Fruit fly (Drosophila melanogaster) whole organism, pupa: ENCODE data around the gene natalisin.
A peak's percentile ranks its signal among the peaks of the same experiment; 100 is the strongest.

Source experiments
- CG10348 ChIP-seq: fragments of 200-800 bp; sonication (Bioruptor generic); IDR thresholded peaks from 2 replicates; pipeline ENCODE4 v1.3.6; 2022; ENCODE audit warnings: missing biosample characterization, missing genetic modification characterization
- CG12605 ChIP-seq: fragments of 200-800 bp; sonication (Bioruptor generic); IDR thresholded peaks from 2 replicates; pipeline ENCODE4 v1.3.6; 2022; ENCODE audit warnings: missing biosample characterization, missing genetic modification characterization
- CG13204 ChIP-seq: fragments of 200-800 bp; sonication (Bioruptor generic); optimal IDR thresholded peaks from 2 replicates; lab custom pipeline; 2018; ENCODE audit warnings: missing biosample characterization, mild to moderate bottlenecking, missing genetic modification characterization, moderate library complexity
- CG14655 ChIP-seq: fragments of 200-800 bp; sonication (Bioruptor generic); optimal IDR thresholded peaks from 3 replicates; lab custom pipeline; 2017; ENCODE audit warnings: mild to moderate bottlenecking, missing biosample characterization, missing genetic modification reagents, missing genetic modification characterization
- CG15710 ChIP-seq: fragments of 200-800 bp; sonication (Bioruptor generic); optimal IDR thresholded peaks from 2 replicates; lab custom pipeline; 2018; ENCODE audit warnings: missing biosample characterization, mild to moderate bottlenecking, missing genetic modification characterization, moderate library complexity
- CG17806 ChIP-seq: fragments of 200-800 bp; sonication (Bioruptor generic); optimal IDR thresholded peaks from 2 replicates; lab custom pipeline; 2018; ENCODE audit warnings: missing biosample characterization, mild to moderate bottlenecking, missing genetic modification characterization, moderate library complexity
- CG32121 ChIP-seq: fragments of 200-800 bp; sonication (Bioruptor generic); IDR thresholded peaks from 2 replicates; pipeline ENCODE4 v1.3.6; 2022; ENCODE audit warnings: missing biosample characterization, missing genetic modification characterization
- CG34367 ChIP-seq: fragments of 200-800 bp; sonication (Bioruptor generic); optimal IDR thresholded peaks from 2 replicates; lab custom pipeline; 2018; ENCODE audit warnings: missing biosample characterization, mild to moderate bottlenecking, missing genetic modification characterization
- CG4496 ChIP-seq: fragments of 200-800 bp; sonication (Bioruptor generic); IDR thresholded peaks from 3 replicates; pipeline ENCODE4 v1.3.6; 2022; ENCODE audit warnings: missing biosample characterization, missing genetic modification characterization
- CG8159 ChIP-seq: fragments of 200-800 bp; sonication (Bioruptor generic); optimal IDR thresholded peaks from 3 replicates; lab custom pipeline; 2018; ENCODE audit warnings: missing biosample characterization, mild to moderate bottlenecking, missing genetic modification characterization, moderate library complexity
- CG8301 ChIP-seq: fragments of 200-800 bp; sonication (Bioruptor generic); optimal IDR thresholded peaks from 2 replicates; lab custom pipeline; 2018; ENCODE audit warnings: missing biosample characterization, mild to moderate bottlenecking, missing genetic modification characterization
- D1 ChIP-seq: fragments of 200-800 bp; sonication (Bioruptor generic); optimal IDR thresholded peaks from 2 replicates; lab custom pipeline; 2018; ENCODE audit warnings: missing biosample characterization, mild to moderate bottlenecking, missing genetic modification characterization, moderate library complexity
- EcR ChIP-seq: fragments of 200-800 bp; sonication (Bioruptor generic); optimal IDR thresholded peaks from 3 replicates; lab custom pipeline; 2019; ENCODE audit warnings: missing biosample characterization, missing genetic modification characterization, mild to moderate bottlenecking, moderate library complexity, missing genetic modification reagents
- Ets98B ChIP-seq: fragments of 200-800 bp; sonication (Bioruptor generic); IDR thresholded peaks from 2 replicates; pipeline ENCODE4 v1.3.6; 2022; ENCODE audit warnings: missing biosample characterization, missing genetic modification characterization
- Pif1A ChIP-seq: fragments of 200-800 bp; sonication (Bioruptor generic); optimal IDR thresholded peaks from 3 replicates; lab custom pipeline; 2016; ENCODE audit warnings: missing biosample characterization, missing genetic modification characterization
- Pif1B ChIP-seq: fragments of 200-800 bp; sonication (Bioruptor generic); optimal IDR thresholded peaks from 3 replicates; lab custom pipeline; 2016; ENCODE audit warnings: missing biosample characterization, missing genetic modification characterization
- Snoo ChIP-seq: fragments of 200-800 bp; sonication (Bioruptor generic); optimal IDR thresholded peaks from 3 replicates; lab custom pipeline; 2017; ENCODE audit warnings: missing biosample characterization, mild to moderate bottlenecking, missing genetic modification characterization, inconsistent platforms
- fd96Ca ChIP-seq: fragments of 200-800 bp; sonication (Bioruptor generic); IDR thresholded peaks from 3 replicates; pipeline ENCODE4 v1.3.6; 2022; ENCODE audit warnings: missing biosample characterization, missing genetic modification characterization
- gl ChIP-seq: fragments of 200-800 bp; sonication (Bioruptor generic); optimal IDR thresholded peaks from 2 replicates; lab custom pipeline; 2018; ENCODE audit warnings: missing biosample characterization, mild to moderate bottlenecking, missing genetic modification characterization
- rn ChIP-seq: fragments of 200-800 bp; sonication (Bioruptor generic); IDR thresholded peaks from 2 replicates; pipeline ENCODE4 v1.3.6; 2022; ENCODE audit warnings: missing biosample characterization, missing genetic modification characterization

The natalisin gene

DNA sequence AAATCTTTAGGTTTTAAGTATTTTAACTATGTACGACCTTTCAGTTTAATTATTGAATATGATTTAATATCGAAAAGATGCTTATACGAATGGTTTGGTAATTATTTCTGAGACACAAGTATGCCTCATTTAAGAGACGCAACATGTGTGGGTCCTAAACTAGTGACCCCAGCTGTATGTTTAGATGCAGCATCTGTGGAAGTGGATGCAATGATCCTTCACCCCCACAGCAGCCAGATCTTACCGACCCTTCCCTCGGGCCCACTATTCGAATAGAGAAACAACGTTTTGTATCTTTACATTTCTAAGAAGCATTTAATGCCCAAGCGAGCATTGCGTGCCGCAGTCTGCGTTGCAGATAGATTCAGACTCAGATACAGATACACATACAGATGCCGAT is 39.5 kb downstream of the natalisin start:
- TF ChIP-seq EcR (GFP tag; lab: Kevin White, UChicago) (no peak), CG8301 (peak; percentile 5), CG4496 (GFP tag; lab: Robert Waterston, UW) (no peak)

DNA sequence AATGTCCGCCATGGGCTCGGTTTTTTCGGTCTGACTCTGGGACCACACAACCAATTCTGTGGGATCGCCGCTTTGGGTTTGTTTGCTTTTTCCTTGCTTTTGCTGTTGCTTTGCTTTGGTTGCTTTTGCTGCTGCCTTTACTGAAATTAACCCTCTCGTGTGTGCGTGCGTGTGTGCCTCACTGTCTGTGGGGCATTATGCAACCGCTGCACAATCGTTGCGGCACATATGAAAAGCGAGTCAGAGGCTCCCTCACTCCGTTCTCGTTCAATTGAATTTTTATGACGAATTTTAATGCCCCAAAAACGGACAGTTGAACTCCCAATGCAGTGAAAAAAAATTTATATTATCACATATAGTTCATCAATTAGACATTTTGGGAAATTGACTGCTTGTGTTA is 40.1 kb downstream of the natalisin start:
- peak; percentile 10 for TF ChIP-seq CG17806
- no peak for TF ChIP-seq Pif1A
- peak; percentile 26 for TF ChIP-seq CG8301

DNA sequence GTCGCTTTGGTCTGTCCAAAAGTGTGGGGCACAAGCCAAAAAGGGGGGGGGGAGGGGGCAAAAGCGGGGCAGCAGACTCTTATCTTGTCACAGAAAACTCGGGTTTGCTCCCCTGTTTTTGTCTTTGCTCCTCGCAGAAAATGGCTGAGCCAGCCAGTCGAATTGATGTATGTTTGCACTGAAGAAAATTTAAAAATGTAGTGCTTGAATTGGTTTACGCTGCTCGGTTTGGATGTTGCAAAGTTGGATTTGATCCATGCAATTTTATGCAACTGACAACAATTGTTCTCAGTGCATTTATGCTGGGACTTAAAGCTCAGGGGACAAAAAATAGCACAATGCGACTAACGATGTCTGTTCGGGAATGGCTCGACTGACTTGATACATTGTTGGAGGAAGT is 41.9 kb downstream of the natalisin start:
- TF ChIP-seq Pif1B (GFP tag; lab: Kevin White, UChicago) (peak; percentile 6), CG15710 (tag; lab: Kevin White, UChicago) (no peak), fd96Ca (GFP tag; lab: Robert Waterston, UW) (0 out of 3 replicates have a peak, but pooled peaks have one; percentile 27), CG8301 (peak; percentile 6), CG4496 (GFP tag; lab: Robert Waterston, UW) (0 out of 3 replicates have a peak, but pooled peaks have one; percentile 18), CG17806 (peak; percentile 4), gl (tag; lab: Kevin White, UChicago) (no peak), D1 (tag; lab: Kevin White, UChicago) (no peak), Pif1A (peak; percentile 12), CG14655 (GFP tag; lab: Kevin White, UChicago) (peak; percentile 54)

DNA sequence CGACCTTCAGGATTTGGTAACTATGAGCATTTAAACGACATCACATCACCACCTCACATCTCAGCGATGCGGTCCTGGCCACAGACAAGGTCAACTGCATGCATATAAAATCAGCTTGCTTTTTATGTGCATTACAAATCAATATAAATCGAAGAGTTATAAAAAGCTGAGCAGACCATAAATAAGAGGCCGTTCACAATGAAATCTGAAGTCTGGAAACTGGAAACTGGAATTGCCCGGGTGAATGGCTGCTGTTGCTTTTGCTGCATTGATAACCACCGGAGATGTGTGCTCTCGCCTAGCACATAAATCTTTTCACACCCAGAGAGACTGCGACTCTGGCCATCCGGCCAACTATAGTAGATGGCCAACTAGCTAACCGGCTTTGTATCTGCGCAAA is 43.9 kb downstream of the natalisin start:
- TF ChIP-seq CG32121, result no peak
- peak; percentile 85 for TF ChIP-seq EcR (GFP tag; lab: Kevin White, UChicago)

DNA sequence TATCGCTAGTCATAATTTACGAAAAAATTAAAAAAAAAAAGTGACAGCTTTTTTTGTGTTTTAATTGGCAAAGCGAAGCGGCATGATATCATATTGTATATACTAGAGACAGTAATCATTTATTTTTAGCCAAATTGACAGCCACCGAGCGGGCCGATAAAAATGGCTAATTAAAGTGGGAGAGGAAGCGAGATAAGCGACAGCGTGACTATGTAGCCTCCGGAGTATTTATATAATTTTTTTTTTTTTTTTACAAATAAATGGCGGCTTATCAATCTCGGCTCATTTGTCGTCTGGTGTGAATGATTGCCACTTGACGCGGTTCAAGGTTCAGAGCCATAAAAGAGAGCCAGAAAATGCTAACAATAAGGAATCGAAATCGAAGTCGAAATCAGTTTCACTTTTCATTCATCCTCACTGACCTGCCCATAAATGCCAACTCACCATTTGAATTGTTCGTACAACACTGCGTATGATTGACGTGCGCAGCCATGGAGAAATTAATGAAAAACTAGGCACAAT is 44.5 kb downstream of the natalisin start:
- TF ChIP-seq CG4496 (GFP tag; lab: Robert Waterston, UW), result no peak
- TF ChIP-seq Pif1B (GFP tag; lab: Kevin White, UChicago), result no peak
- TF ChIP-seq fd96Ca (GFP tag; lab: Robert Waterston, UW), result no peak
- no peak for TF ChIP-seq CG15710 (tag; lab: Kevin White, UChicago)
- TF ChIP-seq CG8159 (tag; lab: Kevin White, UChicago), result no peak
- no peak for TF ChIP-seq CG17806
- TF ChIP-seq Pif1A, result no peak
- no peak for TF ChIP-seq CG12605 (GFP tag; lab: Robert Waterston, UW)

DNA sequence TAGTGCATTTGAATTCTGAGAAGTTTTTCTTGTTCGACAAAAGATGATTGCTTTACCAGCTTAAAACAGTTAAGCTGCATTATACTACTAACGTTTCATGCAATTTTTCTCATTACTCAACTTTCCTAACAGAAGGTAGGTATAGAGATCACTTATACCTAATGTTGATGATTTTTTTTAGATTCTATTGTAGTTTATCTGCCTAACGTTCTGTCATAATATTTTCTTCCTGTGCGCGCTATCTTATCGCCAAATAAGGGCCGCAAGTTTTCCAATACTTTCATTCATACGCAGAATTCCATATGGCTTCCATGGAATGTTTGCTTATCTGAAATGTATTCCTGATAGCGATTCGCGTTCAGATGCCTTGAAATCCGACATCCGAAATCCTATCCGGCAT is 46.0 kb downstream of the natalisin start:
- TF ChIP-seq CG10348 (GFP tag; lab: Robert Waterston, UW) (no peak), Pif1B (GFP tag; lab: Kevin White, UChicago) (no peak), Snoo (tag; lab: Kevin White, UChicago) (no peak), CG34367 (tag; lab: Kevin White, UChicago) (no peak)

DNA sequence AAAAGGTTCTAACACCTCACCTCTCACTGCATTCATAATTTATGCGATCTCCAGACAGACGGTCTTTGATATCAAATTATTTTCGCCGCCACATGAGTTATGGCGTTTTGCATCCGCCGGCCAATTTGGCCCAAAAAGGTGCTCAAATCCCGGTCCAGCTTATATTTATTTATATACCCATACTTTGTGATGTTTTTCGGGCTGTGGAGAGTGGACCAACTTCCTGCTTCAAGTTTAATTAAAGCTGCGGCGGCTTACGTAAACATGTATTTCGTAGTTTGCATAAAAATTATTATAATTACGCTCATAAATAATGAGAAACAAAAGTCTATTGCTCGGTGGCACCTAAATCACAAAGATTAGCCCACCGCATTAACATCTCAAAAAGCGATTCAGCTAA is 46.8 kb downstream of the natalisin start:
- TF ChIP-seq Pif1A (no peak), gl (tag; lab: Kevin White, UChicago) (no peak), rn (no peak), D1 (tag; lab: Kevin White, UChicago) (no peak), CG8301 (no peak), CG17806 (no peak), Snoo (tag; lab: Kevin White, UChicago) (no peak), CG13204 (no peak), CG14655 (GFP tag; lab: Kevin White, UChicago) (no peak), CG34367 (tag; lab: Kevin White, UChicago) (no peak), CG32121 (no peak), Ets98B (GFP tag; lab: Robert Waterston, UW) (no peak), fd96Ca (GFP tag; lab: Robert Waterston, UW) (no peak), CG15710 (tag; lab: Kevin White, UChicago) (no peak), Pif1B (GFP tag; lab: Kevin White, UChicago) (no peak)

DNA sequence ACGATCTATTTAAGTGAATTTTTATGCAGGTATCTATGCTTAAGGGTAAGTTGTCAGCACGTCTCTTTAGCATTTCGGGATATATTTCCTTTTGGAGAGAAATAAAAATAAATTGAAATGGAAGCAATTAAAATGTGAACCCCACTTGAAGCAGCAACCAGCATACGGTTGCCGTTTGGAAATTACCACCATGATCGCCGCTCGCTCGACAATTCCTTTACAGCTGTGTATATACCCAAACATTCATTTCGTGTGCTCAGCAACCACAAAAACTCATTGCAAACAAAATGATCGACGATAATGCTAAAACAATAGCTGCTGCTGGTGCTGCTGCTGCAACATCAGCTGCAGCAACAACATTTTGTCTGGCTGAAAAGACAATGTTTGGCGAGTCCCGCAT is 47.9 kb downstream of the natalisin start:
- TF ChIP-seq CG13204 (no peak), EcR (GFP tag; lab: Kevin White, UChicago) (no peak), rn (no peak), Snoo (tag; lab: Kevin White, UChicago) (no peak), CG34367 (tag; lab: Kevin White, UChicago) (no peak), Pif1B (GFP tag; lab: Kevin White, UChicago) (no peak), Pif1A (no peak), CG32121 (no peak), CG12605 (GFP tag; lab: Robert Waterston, UW) (no peak), CG10348 (GFP tag; lab: Robert Waterston, UW) (no peak)
- TF ChIP-seq, all 21 proteins: peak for 0
